Worm (Caenorhabditis elegans) whole organism, L2 larva: ENCODE measurements around the gene ZK938.10.

Experiments
- C34F6.9 ChIP-seq: fragments of 150-350 bp; optimal IDR thresholded peaks from 2 replicates; lab custom pipeline; 2014; ENCODE audit warnings: missing biosample characterization, missing genetic modification characterization
- F13H6.1 ChIP-seq: sonication (generic microtip); optimal IDR thresholded peaks from 2 replicates; lab custom pipeline; 2016; ENCODE audit warnings: missing genetic modification characterization, missing compliant biosample characterization
- R02D3.7 ChIP-seq: fragments of 150-350 bp; optimal IDR thresholded peaks from 2 replicates; lab custom pipeline; 2014; ENCODE audit warnings: missing biosample characterization, missing genetic modification characterization
- Y55F3AM.14 ChIP-seq: fragments of 200-800 bp; sonication (Bioruptor generic); optimal IDR thresholded peaks from 2 replicates; lab custom pipeline; 2018; ENCODE audit warnings: mild to moderate bottlenecking, missing genetic modification characterization, missing compliant biosample characterization
- ZK546.5 ChIP-seq: sonication (generic microtip); optimal IDR thresholded peaks from 2 replicates; lab custom pipeline; 2017; ENCODE audit warnings: missing biosample characterization, missing genetic modification characterization
- alr-1 ChIP-seq: fragments of 150-350 bp; optimal IDR thresholded peaks from 2 replicates; lab custom pipeline; 2014; ENCODE audit warnings: missing biosample characterization, missing genetic modification characterization
- aly-2 ChIP-seq: fragments of 150-350 bp; optimal IDR thresholded peaks from 2 replicates; lab custom pipeline; 2014; ENCODE audit warnings: missing biosample characterization, missing genetic modification characterization
- ama-1 ChIP-seq: fragments of 150-350 bp; optimal IDR thresholded peaks from 2 replicates; lab custom pipeline; 2018; ENCODE audit warnings: inconsistent platforms
- blmp-1 ChIP-seq: sonication (generic microtip); optimal IDR thresholded peaks from 2 replicates; lab custom pipeline; 2017; ENCODE audit warnings: missing genetic modification characterization, mild to moderate bottlenecking, missing compliant biosample characterization, antibody characterized with exemption, moderate library complexity; ENCODE audit not compliant: insufficient read depth
- ceh-16 ChIP-seq: fragments of 150-350 bp; optimal IDR thresholded peaks from 2 replicates; lab custom pipeline; 2014; ENCODE audit warnings: missing biosample characterization, missing genetic modification characterization
- ceh-82 ChIP-seq: fragments of 150-350 bp; optimal IDR thresholded peaks from 2 replicates; lab custom pipeline; 2014; ENCODE audit warnings: missing biosample characterization, missing genetic modification characterization
- crh-2 ChIP-seq: sonication (generic microtip); optimal IDR thresholded peaks from 2 replicates; lab custom pipeline; 2017; ENCODE audit warnings: missing biosample characterization, missing genetic modification characterization
- dmd-4 ChIP-seq: sonication (generic microtip); optimal IDR thresholded peaks from 2 replicates; lab custom pipeline; 2017; ENCODE audit warnings: missing biosample characterization, missing genetic modification characterization
- egl-27 ChIP-seq: sonication (generic microtip); optimal IDR thresholded peaks from 3 replicates; lab custom pipeline; 2017; ENCODE audit warnings: missing biosample characterization, missing genetic modification reagents, missing genetic modification characterization
- elt-1 ChIP-seq: fragments of 150-350 bp; optimal IDR thresholded peaks from 2 replicates; lab custom pipeline; 2014; ENCODE audit warnings: missing biosample characterization, missing genetic modification characterization
- elt-3 ChIP-seq: sonication (generic microtip); optimal IDR thresholded peaks from 2 replicates; lab custom pipeline; 2017; ENCODE audit warnings: missing biosample characterization, missing genetic modification characterization
- fos-1 ChIP-seq: fragments of 150-350 bp; optimal IDR thresholded peaks from 2 replicates; lab custom pipeline; 2014; ENCODE audit warnings: missing biosample characterization, missing genetic modification characterization
- gmeb-1 ChIP-seq: fragments of 150-350 bp; optimal IDR thresholded peaks from 2 replicates; lab custom pipeline; 2014; ENCODE audit warnings: missing biosample characterization, missing genetic modification characterization
- lin-11 ChIP-seq: fragments of 150-350 bp; sonication (generic microtip); optimal IDR thresholded peaks from 2 replicates; lab custom pipeline; 2014; ENCODE audit warnings: missing biosample characterization, missing genetic modification characterization, inconsistent platforms, mixed read lengths
- lin-13 ChIP-seq: fragments of 150-350 bp; optimal IDR thresholded peaks from 2 replicates; lab custom pipeline; 2014; ENCODE audit warnings: missing biosample characterization, missing genetic modification reagents, missing genetic modification characterization
- lin-39 ChIP-seq: fragments of 150-350 bp; optimal IDR thresholded peaks from 2 replicates; lab custom pipeline; 2014; ENCODE audit warnings: missing biosample characterization, missing genetic modification reagents, missing genetic modification characterization
- lsy-2 ChIP-seq, 2 experiments: fragments of 150-350 bp in 1 of 2; sonication (generic microtip) in 1 of 2; optimal IDR thresholded peaks; 2 replicates each; lab custom pipeline; 2014 to 2017; ENCODE audit warnings: missing biosample characterization in 2 of 2, missing genetic modification characterization in 2 of 2
- mab-5 ChIP-seq: fragments of 150-350 bp; optimal IDR thresholded peaks from 2 replicates; lab custom pipeline; 2014; ENCODE audit warnings: missing biosample characterization, missing genetic modification characterization
- mbf-1 ChIP-seq: sonication (generic microtip); optimal IDR thresholded peaks from 2 replicates; lab custom pipeline; 2017; ENCODE audit warnings: missing biosample characterization, missing genetic modification characterization
- mdl-1 ChIP-seq, 2 experiments: fragments of 150-350 bp in 1 of 2; sonication (generic microtip) in 1 of 2; optimal IDR thresholded peaks; 2 replicates each; lab custom pipeline; 2017; ENCODE audit warnings: missing biosample characterization in 2 of 2, missing genetic modification characterization in 2 of 2
- nhr-10 ChIP-seq: sonication (generic microtip); optimal IDR thresholded peaks from 2 replicates; lab custom pipeline; 2017; ENCODE audit warnings: missing biosample characterization, missing genetic modification characterization
- nhr-11 ChIP-seq: fragments of 150-350 bp; optimal IDR thresholded peaks from 2 replicates; lab custom pipeline; 2014; ENCODE audit warnings: missing biosample characterization, missing genetic modification characterization
- nhr-12 ChIP-seq: fragments of 150-350 bp; optimal IDR thresholded peaks from 2 replicates; lab custom pipeline; 2014; ENCODE audit warnings: missing biosample characterization, missing genetic modification characterization
- nhr-129 ChIP-seq: fragments of 150-350 bp; optimal IDR thresholded peaks from 2 replicates; lab custom pipeline; 2014; ENCODE audit warnings: missing biosample characterization, missing genetic modification characterization
- nhr-21 ChIP-seq: fragments of 150-350 bp; optimal IDR thresholded peaks from 2 replicates; lab custom pipeline; 2014; ENCODE audit warnings: missing biosample characterization, missing genetic modification characterization
- nhr-23 ChIP-seq: fragments of 150-350 bp; optimal IDR thresholded peaks from 2 replicates; lab custom pipeline; 2014; ENCODE audit warnings: missing biosample characterization, missing genetic modification reagents, missing genetic modification characterization
- nhr-237 ChIP-seq: fragments of 150-350 bp; optimal IDR thresholded peaks from 2 replicates; lab custom pipeline; 2014; ENCODE audit warnings: missing biosample characterization, missing genetic modification characterization
- nhr-25 ChIP-seq: fragments of 150-350 bp; sonication (generic microtip); optimal IDR thresholded peaks from 3 replicates; lab custom pipeline; 2014; ENCODE audit warnings: missing biosample characterization, missing genetic modification characterization
- nhr-6 ChIP-seq: fragments of 150-350 bp; optimal IDR thresholded peaks from 2 replicates; lab custom pipeline; 2014; ENCODE audit warnings: missing biosample characterization, missing genetic modification characterization
- nhr-77 ChIP-seq: fragments of 150-350 bp; optimal IDR thresholded peaks from 2 replicates; lab custom pipeline; 2014; ENCODE audit warnings: missing biosample characterization, missing genetic modification characterization
- peb-1 ChIP-seq: fragments of 150-350 bp; optimal IDR thresholded peaks from 2 replicates; lab custom pipeline; 2014; ENCODE audit warnings: missing biosample characterization, missing genetic modification characterization
- sem-4 ChIP-seq: fragments of 150-350 bp; optimal IDR thresholded peaks from 2 replicates; lab custom pipeline; 2014; ENCODE audit warnings: missing biosample characterization, missing genetic modification reagents, missing genetic modification characterization
- skn-1 ChIP-seq: sonication (generic microtip); optimal IDR thresholded peaks from 2 replicates; lab custom pipeline; 2017; ENCODE audit warnings: missing biosample characterization, missing genetic modification characterization
- sma-3 ChIP-seq: sonication (generic microtip); optimal IDR thresholded peaks from 2 replicates; lab custom pipeline; 2016; ENCODE audit warnings: missing genetic modification reagents, missing genetic modification characterization, missing compliant biosample characterization
- sma-9 ChIP-seq, 2 experiments: fragments of 150-350 bp in 1 of 2; sonication (generic microtip) in 1 of 2; optimal IDR thresholded peaks; 2 replicates each; lab custom pipeline; 2014 to 2016; ENCODE audit warnings: missing genetic modification characterization in 2 of 2, mild to moderate bottlenecking in 1 of 2, missing biosample characterization in 1 of 2, missing compliant biosample characterization in 1 of 2, missing genetic modification reagents in 1 of 2, moderate library complexity in 1 of 2
- snpc-4 ChIP-seq: fragments of 150-350 bp; optimal IDR thresholded peaks from 2 replicates; lab custom pipeline; 2014; ENCODE audit warnings: missing biosample characterization, missing genetic modification characterization
- unc-39 ChIP-seq: fragments of 150-350 bp; optimal IDR thresholded peaks from 2 replicates; lab custom pipeline; 2014; ENCODE audit warnings: missing biosample characterization, missing genetic modification characterization
- unc-55 ChIP-seq: fragments of 150-350 bp; sonication (generic microtip); optimal IDR thresholded peaks from 3 replicates; lab custom pipeline; 2014; ENCODE audit warnings: missing biosample characterization, missing genetic modification reagents, missing genetic modification characterization
- unc-62 ChIP-seq: fragments of 150-350 bp; optimal IDR thresholded peaks from 2 replicates; lab custom pipeline; 2014; ENCODE audit warnings: missing biosample characterization, missing genetic modification reagents, missing genetic modification characterization
- zag-1 ChIP-seq: fragments of 150-350 bp; optimal IDR thresholded peaks from 2 replicates; lab custom pipeline; 2014; ENCODE audit warnings: missing biosample characterization, missing genetic modification characterization
- ztf-1 ChIP-seq: fragments of 200-800 bp; sonication (Bioruptor generic); conservative IDR thresholded peaks from 2 replicates; pipeline ENCODE4 v1.3.6; 2022; ENCODE audit warnings: missing genetic modification characterization, missing compliant biosample characterization
- ztf-11 ChIP-seq: sonication (generic microtip); optimal IDR thresholded peaks from 2 replicates; lab custom pipeline; 2017; ENCODE audit warnings: missing biosample characterization, missing genetic modification characterization
- ztf-4 ChIP-seq: fragments of 150-350 bp; optimal IDR thresholded peaks from 2 replicates; lab custom pipeline; 2014; ENCODE audit warnings: missing biosample characterization, missing genetic modification characterization

ZK938.10 gene

ce11 chrII:9892409-9892808 is 41.6 kb upstream of the ZK938.10 start, which contains the start of gene C08H9.16:
Gene C08H9.16, plus strand, starts transcription at chrII:9892778.
- TF ChIP-seq blmp-1 (peak; percentile 32), nhr-25 (tag; lab: Kevin White, UChicago) (no peak), zag-1 (tag; lab: Kevin White, UChicago) (no peak), nhr-12 (tag; lab: Kevin White, UChicago) (no peak), F13H6.1 (tag; lab: Kevin White, UChicago) (peak; percentile 0), nhr-237 (tag; lab: Kevin White, UChicago) (no peak), nhr-77 (tag; lab: Kevin White, UChicago) (no peak), aly-2 (tag; lab: Kevin White, UChicago) (no peak), mdl-1 (tag; optimal IDR thresholded peaks at IDR 0.05; lab: Kevin White, UChicago) (no peak), nhr-11 (no peak), lin-11 (tag; lab: Kevin White, UChicago) (no peak), egl-27 (tag; lab: Kevin White, UChicago) (no peak), fos-1 (tag; lab: Kevin White, UChicago) (peak; percentile 6), ama-1 (no peak), lsy-2 (tag; optimal IDR thresholded peaks at IDR 0.05; lab: Kevin White, UChicago) (peak; percentile 90 to 98), mab-5 (no peak), nhr-6 (tag; lab: Kevin White, UChicago) (no peak), ztf-4 (no peak), crh-2 (tag; lab: Kevin White, UChicago) (peak; percentile 48), nhr-10 (tag; lab: Kevin White, UChicago) (no peak), ztf-1 (GFP tag; lab: Robert Waterston, UW) (no peak), nhr-21 (tag; lab: Kevin White, UChicago) (no peak), peb-1 (tag; lab: Kevin White, UChicago) (no peak), unc-62 (GFP tag; lab: Kevin White, UChicago) (no peak), sma-3 (GFP tag; lab: Kevin White, UChicago) (peak; percentile 53), C34F6.9 (tag; lab: Kevin White, UChicago) (peak; percentile 58), lin-39 (tag; lab: Kevin White, UChicago) (no peak), lin-13 (peak; percentile 15), alr-1 (tag; lab: Kevin White, UChicago) (no peak), sem-4 (tag; lab: Kevin White, UChicago) (peak; percentile 53), ceh-16 (tag; lab: Kevin White, UChicago) (no peak), dmd-4 (tag; lab: Kevin White, UChicago) (no peak), snpc-4 (no peak), skn-1 (tag; lab: Kevin White, UChicago) (no peak), Y55F3AM.14 (GFP tag; lab: Kevin White, UChicago) (no peak), nhr-23 (no peak), sma-9 (GFP tag; optimal IDR thresholded peaks at IDR 0.05; lab: Kevin White, UChicago) (peak; percentile 34), sma-9 (tag; optimal IDR thresholded peaks at IDR 0.05; lab: Kevin White, UChicago) (no peak), ZK546.5 (tag; lab: Kevin White, UChicago) (no peak), unc-39 (no peak), mbf-1 (no peak), gmeb-1 (tag; lab: Kevin White, UChicago) (peak; percentile 53), unc-55 (GFP tag; lab: Kevin White, UChicago) (peak; percentile 74), R02D3.7 (tag; lab: Kevin White, UChicago) (no peak), ceh-82 (tag; lab: Kevin White, UChicago) (no peak), ztf-11 (tag; lab: Kevin White, UChicago) (no peak), elt-3 (tag; lab: Kevin White, UChicago) (no peak), elt-1 (no peak), nhr-129 (peak; percentile 48)
